Worm (Caenorhabditis elegans) whole organism, late embryonic: ENCODE results near the gene scl-25.

Experiments
- K09A11.1 ChIP-seq: sonication (generic microtip); optimal IDR thresholded peaks from 2 replicates; lab custom pipeline; 2017; ENCODE audit warnings: antibody characterized with exemption, mild to moderate bottlenecking, missing genetic modification characterization, missing compliant biosample characterization; ENCODE audit not compliant: insufficient read depth
- T23F11.4 ChIP-seq: fragments of 200-800 bp; sonication (Bioruptor generic); optimal IDR thresholded peaks from 2 replicates; lab custom pipeline; 2018; ENCODE audit warnings: mild to moderate bottlenecking, missing genetic modification characterization, missing compliant biosample characterization
- ama-1 ChIP-seq: fragments of 150-350 bp; optimal IDR thresholded peaks from 2 replicates; lab custom pipeline; 2014
- ceh-18 ChIP-seq: sonication (generic microtip); optimal IDR thresholded peaks from 2 replicates; lab custom pipeline; 2016; ENCODE audit warnings: missing genetic modification characterization, missing compliant biosample characterization
- ceh-19 ChIP-seq: fragments of 200-800 bp; sonication (Bioruptor generic); optimal IDR thresholded peaks from 2 replicates; lab custom pipeline; 2018; ENCODE audit warnings: mild to moderate bottlenecking, missing genetic modification characterization, missing compliant biosample characterization
- ceh-30 ChIP-seq: fragments of 150-350 bp; optimal IDR thresholded peaks from 2 replicates; lab custom pipeline; 2014; ENCODE audit warnings: missing biosample characterization, missing genetic modification characterization
- ceh-31 ChIP-seq: sonication (generic microtip); optimal IDR thresholded peaks from 2 replicates; lab custom pipeline; 2016; ENCODE audit warnings: missing genetic modification characterization, missing compliant biosample characterization
- ceh-6 ChIP-seq: fragments of 200-800 bp; sonication (Bioruptor generic); optimal IDR thresholded peaks from 2 replicates; lab custom pipeline; 2018; ENCODE audit warnings: mild to moderate bottlenecking, missing genetic modification characterization, missing compliant biosample characterization
- ceh-9 ChIP-seq: sonication (generic microtip); optimal IDR thresholded peaks from 2 replicates; lab custom pipeline; 2016; ENCODE audit warnings: mild to moderate bottlenecking, missing genetic modification characterization, inconsistent platforms, missing compliant biosample characterization
- dmd-4 ChIP-seq: sonication (generic microtip); optimal IDR thresholded peaks from 2 replicates; lab custom pipeline; 2016; ENCODE audit warnings: borderline replicate concordance, missing genetic modification characterization, missing compliant biosample characterization
- elt-2 ChIP-seq: sonication (generic microtip); optimal IDR thresholded peaks from 2 replicates; lab custom pipeline; 2016; ENCODE audit warnings: missing genetic modification reagents, missing genetic modification characterization, missing compliant biosample characterization
- fkh-10 ChIP-seq: fragments of 150-350 bp; optimal IDR thresholded peaks from 2 replicates; lab custom pipeline; 2014; ENCODE audit warnings: missing biosample characterization, missing genetic modification reagents, missing genetic modification characterization
- gmeb-2 ChIP-seq: sonication (generic microtip); optimal IDR thresholded peaks from 2 replicates; lab custom pipeline; 2016; ENCODE audit warnings: missing genetic modification characterization, inconsistent platforms, missing compliant biosample characterization
- hlh-13 ChIP-seq: fragments of 200-800 bp; sonication (Bioruptor generic); optimal IDR thresholded peaks from 2 replicates; lab custom pipeline; 2018; ENCODE audit warnings: mild to moderate bottlenecking, missing genetic modification characterization, missing compliant biosample characterization
- hlh-30 ChIP-seq: sonication (generic microtip); optimal IDR thresholded peaks from 2 replicates; lab custom pipeline; 2017; ENCODE audit warnings: antibody characterized with exemption, missing genetic modification characterization, missing compliant biosample characterization; ENCODE audit not compliant: insufficient read depth
- hlh-8 ChIP-seq: sonication (generic microtip); optimal IDR thresholded peaks from 2 replicates; lab custom pipeline; 2016; ENCODE audit warnings: missing genotype, missing genetic modification characterization, missing compliant biosample characterization
- mec-3 ChIP-seq: sonication (generic microtip); optimal IDR thresholded peaks from 2 replicates; lab custom pipeline; 2016; ENCODE audit warnings: borderline replicate concordance, missing genetic modification characterization, missing compliant biosample characterization
- nfya-1 ChIP-seq: sonication (generic microtip); optimal IDR thresholded peaks from 2 replicates; lab custom pipeline; 2017; ENCODE audit warnings: missing genetic modification characterization, mild to moderate bottlenecking, missing compliant biosample characterization, antibody characterized with exemption, moderate library complexity
- nhr-232 ChIP-seq: sonication (generic microtip); optimal IDR thresholded peaks from 2 replicates; lab custom pipeline; 2016; ENCODE audit warnings: missing genetic modification characterization, missing compliant biosample characterization
- odd-2 ChIP-seq: sonication (generic microtip); optimal IDR thresholded peaks from 2 replicates; lab custom pipeline; 2017; ENCODE audit warnings: antibody characterized with exemption, mild to moderate bottlenecking, missing genetic modification characterization, missing compliant biosample characterization
- pag-3 ChIP-seq: sonication (generic microtip); optimal IDR thresholded peaks from 2 replicates; lab custom pipeline; 2016; ENCODE audit warnings: missing compliant biosample characterization, missing genetic modification characterization, borderline replicate concordance
- pax-1 ChIP-seq: fragments of 150-350 bp; optimal IDR thresholded peaks from 2 replicates; lab custom pipeline; 2014; ENCODE audit warnings: missing biosample characterization, missing genetic modification characterization
- pros-1 ChIP-seq: fragments of 150-350 bp; optimal IDR thresholded peaks from 2 replicates; lab custom pipeline; 2014; ENCODE audit warnings: missing biosample characterization, missing genetic modification reagents, missing genetic modification characterization
- rnt-1 ChIP-seq: sonication (generic microtip); optimal IDR thresholded peaks from 2 replicates; lab custom pipeline; 2016; ENCODE audit warnings: missing genetic modification characterization, missing compliant biosample characterization
- syd-9 ChIP-seq: sonication (generic microtip); optimal IDR thresholded peaks from 2 replicates; lab custom pipeline; 2016; ENCODE audit warnings: mild to moderate bottlenecking, missing genetic modification characterization, moderate library complexity, missing compliant biosample characterization
- tbx-7 ChIP-seq: sonication (generic microtip); optimal IDR thresholded peaks from 2 replicates; lab custom pipeline; 2016; ENCODE audit warnings: missing genotype, missing genetic modification characterization, missing compliant biosample characterization
- ttx-3 ChIP-seq: sonication (generic microtip); optimal IDR thresholded peaks from 2 replicates; lab custom pipeline; 2016; ENCODE audit warnings: missing genetic modification reagents, missing genetic modification characterization, missing compliant biosample characterization
- unc-42 ChIP-seq: sonication (generic microtip); optimal IDR thresholded peaks from 2 replicates; lab custom pipeline; 2016; ENCODE audit warnings: missing genotype, missing genetic modification characterization, missing compliant biosample characterization
- unc-86 ChIP-seq: sonication (generic microtip); optimal IDR thresholded peaks from 2 replicates; lab custom pipeline; 2016; ENCODE audit warnings: missing genetic modification characterization, missing compliant biosample characterization
- zip-5 ChIP-seq: sonication (generic microtip); optimal IDR thresholded peaks from 2 replicates; lab custom pipeline; 2016; ENCODE audit warnings: missing genetic modification characterization, missing compliant biosample characterization
- ztf-16 ChIP-seq: sonication (generic microtip); optimal IDR thresholded peaks from 2 replicates; lab custom pipeline; 2017; ENCODE audit warnings: missing genetic modification characterization, missing compliant biosample characterization

The scl-25 gene

ce11 chrV:17201847-17202246 lies 23.6 kb upstream of the scl-25 start, which contains the start of gene Y68A4A.10:
Y68A4A.10 (plus strand) TSS chrV:17202147.
- TF ChIP-seq hlh-8 (tag; lab: Kevin White, UChicago) (no peak), T23F11.4 (GFP tag; lab: Kevin White, UChicago) (no peak), zip-5 (tag; lab: Kevin White, UChicago) (no peak)

DNA sequence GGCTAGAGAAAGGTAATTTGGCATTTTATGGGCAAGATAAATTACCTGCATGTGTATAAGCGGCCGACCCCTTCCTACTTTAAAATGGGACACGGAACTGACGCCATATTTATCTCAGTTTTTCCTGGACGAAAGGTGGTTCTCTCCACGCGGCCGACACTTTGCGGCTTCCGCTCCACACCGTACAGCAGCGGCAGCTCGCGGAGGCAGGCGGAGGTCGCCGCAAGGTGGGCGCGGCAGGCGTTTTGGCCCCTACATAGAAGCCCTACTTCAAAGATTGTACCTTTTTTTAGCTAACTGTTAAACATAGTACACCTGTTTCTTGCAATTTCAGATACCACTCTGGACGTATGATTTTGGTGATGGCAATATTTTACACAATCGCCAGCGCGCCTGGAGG lies 19.0 kb upstream of the scl-25 start:
- no peak for TF ChIP-seq ceh-9
- no peak for TF ChIP-seq tbx-7 (tag; lab: Kevin White, UChicago)
- TF ChIP-seq unc-42 (tag; lab: Kevin White, UChicago): no peak
- TF ChIP-seq ceh-19 (GFP tag; lab: Kevin White, UChicago): no peak
- TF ChIP-seq ceh-18: no peak
- TF ChIP-seq ceh-31 (tag; lab: Kevin White, UChicago): no peak
- no peak for TF ChIP-seq K09A11.1 (tag; lab: Kevin White, UChicago)
- TF ChIP-seq pros-1 (tag; lab: Kevin White, UChicago): no peak
- no peak for TF ChIP-seq nhr-232 (tag; lab: Kevin White, UChicago)
- no peak for TF ChIP-seq ceh-30 (tag; lab: Kevin White, UChicago)
- TF ChIP-seq hlh-13 (GFP tag; lab: Kevin White, UChicago): no peak
- no peak for TF ChIP-seq fkh-10 (GFP tag; lab: Kevin White, UChicago)
- TF ChIP-seq elt-2 (tag; lab: Kevin White, UChicago): no peak
- no peak for TF ChIP-seq T23F11.4 (GFP tag; lab: Kevin White, UChicago)
- TF ChIP-seq ceh-6: no peak
- TF ChIP-seq ztf-16: no peak
- TF ChIP-seq, all 69 proteins: peak for 0

- TF ChIP-seq ceh-6: no peak
These were observed 17.4 kb upstream of the scl-25 start, which contains the start of gene Y68A4A.13 for ce11 chrV:17208045-17208444. Y68A4A.13 (minus strand) TSS chrV:17208145.

DNA sequence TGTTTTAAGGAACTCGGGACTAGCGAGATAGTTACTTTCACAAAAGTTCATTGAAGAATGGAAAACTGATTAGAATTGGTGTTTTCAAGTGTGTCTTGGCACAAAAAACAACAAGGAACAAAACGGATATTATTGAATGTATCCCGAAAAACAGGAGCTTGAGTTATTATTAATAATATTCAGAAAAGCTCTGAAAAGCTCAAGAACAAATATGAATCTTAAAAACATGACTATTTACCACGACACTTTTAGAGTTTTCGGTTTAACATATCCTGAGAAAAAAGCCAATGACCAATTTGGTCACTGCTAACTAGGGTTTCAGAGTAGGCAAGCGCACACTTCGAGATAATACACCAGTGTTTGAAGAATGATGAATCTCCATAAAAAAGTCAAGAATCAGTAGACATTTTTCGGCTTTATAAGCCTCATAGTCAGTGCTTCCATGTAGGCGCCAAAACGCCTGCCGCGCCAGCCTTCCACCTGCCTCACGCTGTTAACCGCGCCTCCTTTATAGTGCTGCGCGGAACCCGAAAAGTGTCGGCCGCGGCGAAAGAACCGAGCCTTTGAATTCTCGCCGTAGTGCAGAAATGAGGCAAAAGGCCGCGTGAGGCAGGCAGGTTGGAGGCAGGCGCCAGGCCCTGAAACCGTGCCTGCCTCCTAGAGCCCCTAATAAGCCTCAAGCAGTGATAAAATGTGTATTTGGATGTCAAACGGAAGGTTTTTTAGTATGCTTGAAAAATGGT lies 13.3 kb upstream of the scl-25 start, which contains the start of gene srh-236:
TSS of gene srh-236 (minus strand) at position 51 of the 743 bp plus-strand sequence.
- TF ChIP-seq nhr-232 (tag; lab: Kevin White, UChicago) (no peak), pag-3 (peak; percentile 59)
- TF ChIP-seq, all 69 proteins: peak for 1

DNA sequence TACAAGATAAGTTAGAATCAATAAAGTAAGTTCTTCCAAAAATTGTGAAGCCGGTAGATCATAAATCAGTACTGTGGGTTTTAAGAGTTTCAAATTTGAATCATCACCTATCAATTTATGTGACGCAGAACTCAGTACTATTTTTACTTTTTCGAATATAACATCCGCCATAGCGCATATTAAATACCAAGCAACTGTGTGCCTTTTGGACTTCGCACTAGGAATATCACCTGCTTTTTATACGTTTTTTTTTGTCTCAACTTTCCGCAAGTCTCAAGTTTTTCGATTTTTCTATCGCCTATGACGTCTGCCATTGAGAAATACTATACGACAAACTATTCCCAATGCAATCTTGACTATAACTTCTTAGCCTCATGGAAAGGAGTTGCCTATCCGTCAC lies 12.7 kb upstream of the scl-25 start, which contains the start of gene srh-113:
TSS of gene srh-113 (plus strand) at position 301 of the 400 bp plus-strand sequence.
- no peak for TF ChIP-seq pax-1
- TF ChIP-seq dmd-4 (tag; lab: Kevin White, UChicago): no peak
- no peak for TF ChIP-seq nfya-1 (tag; lab: Kevin White, UChicago)
- TF ChIP-seq pros-1 (tag; lab: Kevin White, UChicago): no peak
- TF ChIP-seq hlh-30: no peak
- TF ChIP-seq syd-9 (tag; lab: Kevin White, UChicago): no peak
- TF ChIP-seq odd-2 (tag; lab: Kevin White, UChicago): no peak
- no peak for TF ChIP-seq gmeb-2 (tag; lab: Kevin White, UChicago)

DNA sequence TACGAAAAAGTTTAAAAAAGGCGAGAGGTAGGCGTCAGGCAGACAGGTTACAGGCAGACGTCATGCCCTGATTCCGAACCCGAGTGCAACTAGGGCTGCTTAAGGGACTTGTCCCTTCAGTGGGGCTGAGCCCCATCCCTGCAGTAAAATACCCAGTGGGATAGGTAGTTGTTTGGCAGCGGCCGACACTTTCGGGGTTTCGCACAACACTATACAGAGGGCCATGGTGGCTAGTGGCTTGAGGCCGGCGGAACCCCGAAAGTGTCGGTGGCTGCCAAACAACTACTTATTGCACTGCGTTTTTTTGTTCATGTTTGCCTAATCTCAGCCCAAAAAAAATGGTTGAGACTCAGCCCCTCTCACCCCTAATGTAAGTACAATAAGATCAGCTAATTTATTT lies 9.9 kb upstream of the scl-25 start:
- TF ChIP-seq rnt-1: no peak
- no peak for TF ChIP-seq mec-3 (tag; lab: Kevin White, UChicago)
- TF ChIP-seq hlh-13 (GFP tag; lab: Kevin White, UChicago): no peak
- no peak for TF ChIP-seq pag-3
- no peak for TF ChIP-seq unc-86 (tag; lab: Kevin White, UChicago)
- TF ChIP-seq gmeb-2 (tag; lab: Kevin White, UChicago): no peak
- TF ChIP-seq fkh-10 (GFP tag; lab: Kevin White, UChicago): no peak
- TF ChIP-seq unc-42 (tag; lab: Kevin White, UChicago): no peak
- no peak for TF ChIP-seq ttx-3
- TF ChIP-seq ama-1 (lab: Kevin White, UChicago): no peak
